Fruit fly (Drosophila melanogaster) whole organism, embryonic: Measurements from ENCODE around the gene CG4452.
A peak's percentile ranks its signal among the peaks of the same experiment; 100 is the strongest.

ENCODE experiments used
- Atf6 ChIP-seq: fragments of 200-800 bp; sonication (Bioruptor generic); IDR thresholded peaks from 2 replicates; pipeline ENCODE4 v1.3.6; 2022; ENCODE audit warnings: missing biosample characterization, missing genetic modification characterization
- Bgb ChIP-seq: fragments of 200-800 bp; sonication (Bioruptor generic); IDR thresholded peaks from 2 replicates; pipeline ENCODE4 v1.3.6; 2022; ENCODE audit warnings: missing biosample characterization, missing genetic modification characterization; ENCODE audit not compliant: partially characterized antibody
- BtbVII ChIP-seq: fragments of 200-800 bp; sonication (Bioruptor generic); optimal IDR thresholded peaks from 3 replicates; lab custom pipeline; 2017; ENCODE audit warnings: missing biosample characterization, mild to moderate bottlenecking, missing genetic modification characterization
- CG12071 ChIP-seq: fragments of 200-800 bp; sonication (Bioruptor generic); optimal IDR thresholded peaks from 3 replicates; lab custom pipeline; 2018; ENCODE audit warnings: missing biosample characterization, mild to moderate bottlenecking, missing genetic modification characterization
- CG12299 ChIP-seq: fragments of 200-800 bp; sonication (Bioruptor generic); optimal IDR thresholded peaks from 2 replicates; lab custom pipeline; 2018; ENCODE audit warnings: missing biosample characterization, mild to moderate bottlenecking, missing genetic modification characterization
- CG12391 ChIP-seq: fragments of 200-800 bp; sonication (Bioruptor generic); optimal IDR thresholded peaks from 3 replicates; lab custom pipeline; 2018; ENCODE audit warnings: missing biosample characterization, mild to moderate bottlenecking, missing genetic modification characterization, moderate library complexity
- CG13287 ChIP-seq: fragments of 200-800 bp; sonication (Bioruptor generic); IDR thresholded peaks from 2 replicates; pipeline ENCODE4 v1.3.6; 2022; ENCODE audit warnings: missing biosample characterization, missing genetic modification characterization; ENCODE audit not compliant: partially characterized antibody
- CG13624 ChIP-seq: fragments of 200-800 bp; sonication (Bioruptor generic); optimal IDR thresholded peaks from 2 replicates; lab custom pipeline; 2016; ENCODE audit warnings: missing biosample characterization, missing genetic modification characterization
- CG13775 ChIP-seq: fragments of 200-800 bp; sonication (Bioruptor generic); optimal IDR thresholded peaks from 3 replicates; lab custom pipeline; 2017; ENCODE audit warnings: missing biosample characterization, mild to moderate bottlenecking, missing genetic modification characterization
- CG14441 ChIP-seq: fragments of 200-800 bp; sonication (Bioruptor generic); IDR thresholded peaks from 2 replicates; pipeline ENCODE4 v1.3.6; 2022; ENCODE audit warnings: missing biosample characterization, missing genetic modification characterization
- CG14710 ChIP-seq: fragments of 200-800 bp; sonication (Bioruptor generic); optimal IDR thresholded peaks from 3 replicates; lab custom pipeline; 2019; ENCODE audit warnings: missing biosample characterization, mild to moderate bottlenecking, missing genetic modification characterization, moderate library complexity
- CG15601 ChIP-seq: fragments of 200-800 bp; sonication (Bioruptor generic); optimal IDR thresholded peaks from 3 replicates; lab custom pipeline; 2019; ENCODE audit warnings: missing biosample characterization, mild to moderate bottlenecking, missing genetic modification characterization, moderate library complexity
- CG16863 ChIP-seq: fragments of 200-800 bp; sonication (Bioruptor generic); optimal IDR thresholded peaks from 3 replicates; lab custom pipeline; 2016; ENCODE audit warnings: missing biosample characterization, missing genetic modification characterization
- CG17361 ChIP-seq: fragments of 200-800 bp; sonication (Bioruptor generic); IDR thresholded peaks from 3 replicates; pipeline ENCODE4 v1.3.6; 2022; ENCODE audit warnings: missing biosample characterization, missing genetic modification characterization
- CG18476 ChIP-seq: fragments of 200-800 bp; sonication (Bioruptor generic); optimal IDR thresholded peaks from 2 replicates; lab custom pipeline; 2016; ENCODE audit warnings: missing biosample characterization, mild to moderate bottlenecking, missing genetic modification characterization
- CG30403 ChIP-seq: fragments of 200-800 bp; sonication (Bioruptor generic); optimal IDR thresholded peaks from 3 replicates; lab custom pipeline; 2016; ENCODE audit warnings: missing biosample characterization, missing genetic modification characterization
- CG34224 ChIP-seq: fragments of 200-800 bp; sonication (Bioruptor generic); IDR thresholded peaks from 3 replicates; pipeline ENCODE4 v1.3.6; 2022; ENCODE audit warnings: missing biosample characterization, missing genetic modification characterization; ENCODE audit not compliant: partially characterized antibody
- CG34376 ChIP-seq: fragments of 200-800 bp; sonication (Bioruptor generic); optimal IDR thresholded peaks from 2 replicates; lab custom pipeline; 2018; ENCODE audit warnings: missing biosample characterization, mild to moderate bottlenecking, missing genetic modification characterization
- CG34422 ChIP-seq: fragments of 200-800 bp; sonication (Bioruptor generic); IDR thresholded peaks from 3 replicates; pipeline ENCODE4 v1.3.6; 2022; ENCODE audit warnings: missing biosample characterization, missing genetic modification characterization
- CG6272 ChIP-seq: fragments of 200-800 bp; sonication (Bioruptor generic); IDR thresholded peaks from 2 replicates; pipeline ENCODE4 v1.3.6; 2022; ENCODE audit warnings: missing biosample characterization, missing genetic modification characterization
- CG6683 ChIP-seq: fragments of 200-800 bp; sonication (Bioruptor generic); optimal IDR thresholded peaks from 2 replicates; lab custom pipeline; 2017; ENCODE audit warnings: missing biosample characterization, mild to moderate bottlenecking, missing genetic modification characterization, missing genetic modification reagents
- CG7372 ChIP-seq: fragments of 200-800 bp; sonication (Bioruptor generic); IDR thresholded peaks from 2 replicates; pipeline ENCODE4 v1.3.6; 2022; ENCODE audit warnings: missing biosample characterization, missing genetic modification characterization
- CG7556 ChIP-seq: fragments of 200-800 bp; sonication (Bioruptor generic); optimal IDR thresholded peaks from 2 replicates; lab custom pipeline; 2017; ENCODE audit warnings: missing biosample characterization, mild to moderate bottlenecking, missing genetic modification characterization
- CG8281 ChIP-seq: fragments of 200-800 bp; sonication (Bioruptor generic); optimal IDR thresholded peaks from 2 replicates; lab custom pipeline; 2018; ENCODE audit warnings: missing biosample characterization, mild to moderate bottlenecking, missing genetic modification characterization, moderate library complexity
- CoRest ChIP-seq: fragments of 200-800 bp; sonication (Bioruptor generic); optimal IDR thresholded peaks from 3 replicates; lab custom pipeline; 2018; ENCODE audit warnings: missing biosample characterization, mild to moderate bottlenecking, missing genetic modification characterization, moderate library complexity
- CrebB ChIP-seq: fragments of 200-800 bp; sonication (Bioruptor generic); optimal IDR thresholded peaks from 3 replicates; lab custom pipeline; 2018; ENCODE audit warnings: missing biosample characterization, mild to moderate bottlenecking, missing genetic modification characterization
- H15 ChIP-seq: fragments of 200-800 bp; sonication (Bioruptor generic); IDR thresholded peaks from 3 replicates; pipeline ENCODE4 v1.3.6; 2022; ENCODE audit warnings: missing biosample characterization, missing genetic modification characterization
- Hr3 ChIP-seq: fragments of 200-800 bp; sonication (Bioruptor generic); optimal IDR thresholded peaks from 3 replicates; lab custom pipeline; 2016; ENCODE audit warnings: missing biosample characterization, missing genetic modification characterization
- MBD-R2 ChIP-seq: fragments of 200-800 bp; sonication (Bioruptor generic); IDR thresholded peaks from 2 replicates; pipeline ENCODE4 v1.3.6; 2022; ENCODE audit warnings: missing biosample characterization, missing genetic modification characterization
- Oaz ChIP-seq: fragments of 200-800 bp; sonication (Bioruptor generic); IDR thresholded peaks from 2 replicates; pipeline ENCODE4 v1.3.6; 2022; ENCODE audit warnings: missing biosample characterization, missing genetic modification characterization
- Pdp1 ChIP-seq, 2 experiments: fragments of 200-800 bp; sonication (Bioruptor generic); optimal IDR thresholded peaks; 3 replicates each; lab custom pipeline; 2016; ENCODE audit warnings: missing biosample characterization in 2 of 2, missing genetic modification characterization in 2 of 2, mild to moderate bottlenecking in 1 of 2, moderate library complexity in 1 of 2
- Six4 ChIP-seq: fragments of 200-800 bp; sonication (Bioruptor generic); optimal IDR thresholded peaks from 2 replicates; lab custom pipeline; 2016; ENCODE audit warnings: missing biosample characterization, missing genetic modification characterization
- Xbp1 ChIP-seq: fragments of 200-800 bp; sonication (Bioruptor generic); optimal IDR thresholded peaks from 3 replicates; lab custom pipeline; 2016; ENCODE audit warnings: missing biosample characterization, mild to moderate bottlenecking, missing genetic modification characterization
- al ChIP-seq: fragments of 200-800 bp; sonication (Bioruptor generic); IDR thresholded peaks from 2 replicates; pipeline ENCODE4 v1.3.6; 2022; ENCODE audit warnings: missing biosample characterization, missing genetic modification characterization
- btn ChIP-seq: fragments of 200-800 bp; sonication (Bioruptor generic); optimal IDR thresholded peaks from 2 replicates; lab custom pipeline; 2016; ENCODE audit warnings: missing biosample characterization, missing genetic modification characterization
- caup ChIP-seq: fragments of 200-800 bp; sonication (Bioruptor generic); optimal IDR thresholded peaks from 3 replicates; lab custom pipeline; 2017; ENCODE audit warnings: missing biosample characterization, mild to moderate bottlenecking, missing genetic modification characterization, moderate library complexity; ENCODE audit not compliant: severe bottlenecking
- ci ChIP-seq: fragments of 200-800 bp; sonication (Bioruptor generic); IDR thresholded peaks from 3 replicates; pipeline ENCODE4 v1.3.6; 2022; ENCODE audit warnings: missing biosample characterization, missing genetic modification characterization
- dpn ChIP-seq, 2 experiments: fragments of 200-800 bp; sonication (Bioruptor generic); optimal IDR thresholded peaks; 3 replicates each; lab custom pipeline; 2016; ENCODE audit warnings: missing biosample characterization in 2 of 2, missing genetic modification characterization in 2 of 2
- fd102C ChIP-seq: fragments of 200-800 bp; sonication (Bioruptor generic); optimal IDR thresholded peaks from 2 replicates; lab custom pipeline; 2018; ENCODE audit warnings: missing biosample characterization, mild to moderate bottlenecking, missing genetic modification characterization, moderate library complexity
- gce ChIP-seq: fragments of 200-800 bp; sonication (Bioruptor generic); IDR thresholded peaks from 3 replicates; pipeline ENCODE4 v1.3.6; 2022; ENCODE audit warnings: missing biosample characterization, missing genetic modification characterization
- gsb-n ChIP-seq: fragments of 200-800 bp; sonication (Bioruptor generic); optimal IDR thresholded peaks from 3 replicates; lab custom pipeline; 2018; ENCODE audit warnings: missing biosample characterization, mild to moderate bottlenecking, missing genetic modification characterization
- h ChIP-seq: fragments of >200 bp; optimal IDR thresholded peaks from 2 replicates; lab custom pipeline; 2017
- inv ChIP-seq: fragments of 200-800 bp; sonication (Bioruptor generic); IDR thresholded peaks from 2 replicates; pipeline ENCODE4 v1.3.6; 2022; ENCODE audit warnings: missing biosample characterization, missing genetic modification characterization; ENCODE audit not compliant: partially characterized antibody
- lbe ChIP-seq: fragments of 200-800 bp; sonication (Bioruptor generic); optimal IDR thresholded peaks from 2 replicates; lab custom pipeline; 2016; ENCODE audit warnings: missing biosample characterization, mild to moderate bottlenecking, missing genetic modification characterization
- nerfin-2 ChIP-seq: fragments of 200-800 bp; sonication (Bioruptor generic); IDR thresholded peaks from 2 replicates; pipeline ENCODE4 v1.3.6; 2022; ENCODE audit warnings: missing biosample characterization, missing genetic modification characterization; ENCODE audit not compliant: partially characterized antibody
- sim ChIP-seq: fragments of 200-800 bp; sonication (Bioruptor generic); IDR thresholded peaks from 2 replicates; pipeline ENCODE4 v1.3.6; 2022; ENCODE audit warnings: missing biosample characterization, missing genetic modification characterization
- sqz ChIP-seq: fragments of 200-800 bp; sonication (Bioruptor generic); optimal IDR thresholded peaks from 3 replicates; lab custom pipeline; 2018; ENCODE audit warnings: missing biosample characterization, mild to moderate bottlenecking, missing genetic modification characterization
- sug ChIP-seq: fragments of 200-800 bp; optimal IDR thresholded peaks from 2 replicates; lab custom pipeline; 2019; ENCODE audit warnings: missing biosample characterization, mild to moderate bottlenecking, missing genetic modification characterization, moderate library complexity
- unpg ChIP-seq: fragments of 200-800 bp; sonication (Bioruptor generic); optimal IDR thresholded peaks from 3 replicates; lab custom pipeline; 2018; ENCODE audit warnings: missing biosample characterization, mild to moderate bottlenecking, missing genetic modification characterization, moderate library complexity

Gene CG4452

DNA sequence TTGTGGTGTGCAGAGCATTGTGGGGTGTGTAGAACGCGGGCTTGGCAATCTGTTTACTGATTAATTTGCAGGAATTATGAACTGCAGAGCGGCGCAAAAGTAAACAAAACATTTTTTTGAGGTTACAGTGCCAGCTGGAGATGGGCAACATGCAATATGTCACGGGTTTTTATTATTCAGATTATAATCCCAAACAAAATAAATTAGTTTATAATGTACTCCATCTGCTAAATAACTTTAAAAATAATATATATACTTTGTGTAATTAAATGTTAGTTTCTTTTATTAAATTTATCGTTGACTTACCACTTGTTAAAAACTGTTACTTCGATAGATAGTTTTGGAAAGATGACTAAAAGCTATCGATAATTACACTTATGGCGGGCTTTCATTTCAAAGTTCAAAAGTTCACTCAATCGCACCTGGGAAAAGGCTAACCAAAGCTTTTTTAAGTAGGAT, 3.8 kb downstream of the CG4452 start, which contains the start of gene Fdx1 (continued):
- TF ChIP-seq CG13624 (GFP tag; lab: Kevin White, UChicago) (peak; percentile 8), btn (GFP tag; lab: Kevin White, UChicago) (no peak), Six4 (peak; percentile 11), CG34376 (GFP tag; lab: Kevin White, UChicago) (peak; percentile 10), sqz (peak; percentile 80), dpn (GFP tag; optimal IDR thresholded peaks at IDR 0.05; lab: Kevin White, UChicago) (peak in 1 of 2 experiments; percentile 59), Hr3 (peak; percentile 35), Oaz (GFP tag; lab: Robert Waterston, UW) (0 out of 2 replicates have a peak, but pooled peaks have one; percentile 13), Pdp1 (GFP tag; optimal IDR thresholded peaks at IDR 0.05; lab: Kevin White, UChicago) (peak in 1 of 2 experiments; percentile 59), nerfin-2 (GFP tag; lab: Robert Waterston, UW) (no peak), caup (peak; percentile 5), CG7372 (peak; percentile 30; the same call in 1 of the 2 replicates), sug (peak; percentile 61), sim (no peak), CG30403 (GFP tag; lab: Kevin White, UChicago) (peak; percentile 71), lbe (GFP tag; lab: Kevin White, UChicago) (peak; percentile 43), unpg (GFP tag; lab: Kevin White, UChicago) (peak; percentile 44), CG13287 (GFP tag; lab: Robert Waterston, UW) (peak; percentile 81), H15 (0 out of 3 replicates have a peak, but pooled peaks have one; percentile 41), CG7556 (peak; percentile 8), CG6683 (GFP tag; lab: Kevin White, UChicago) (no peak), fd102C (GFP tag; lab: Kevin White, UChicago) (no peak), CG8281 (tag; lab: Kevin White, UChicago) (no peak), gce (GFP tag; lab: Robert Waterston, UW) (0 out of 3 replicates have a peak, but pooled peaks have one; percentile 51), CG34224 (GFP tag; lab: Robert Waterston, UW) (peak; percentile 47; the same call in 2 of the 3 replicates), CG34422 (GFP tag; lab: Robert Waterston, UW) (peak; percentile 58; the same call in 1 of the 3 replicates), CG14710 (tag; lab: Kevin White, UChicago) (peak; percentile 49), Bgb (GFP tag; lab: Robert Waterston, UW) (peak; percentile 33; the same call in 1 of the 2 replicates), ci (GFP tag; lab: Robert Waterston, UW) (peak; percentile 31; the same call in 1 of the 3 replicates), CoRest (tag; lab: Kevin White, UChicago) (peak; percentile 55), inv (GFP tag; lab: Robert Waterston, UW) (peak; percentile 37; the same call in 1 of the 2 replicates), MBD-R2 (GFP tag; lab: Robert Waterston, UW) (peak; percentile 70), Xbp1 (GFP tag; lab: Kevin White, UChicago) (peak; percentile 34), BtbVII (GFP tag; lab: Kevin White, UChicago) (peak; percentile 26), CG12391 (tag; lab: Kevin White, UChicago) (peak; percentile 65), CG15601 (peak; percentile 54), CG13775 (peak; percentile 27), CG16863 (GFP tag; lab: Kevin White, UChicago) (no peak), CG17361 (GFP tag; lab: Robert Waterston, UW) (0 out of 3 replicates have a peak, but pooled peaks have one; percentile 48), CG12071 (GFP tag; lab: Kevin White, UChicago) (no peak), CG18476 (peak; percentile 30), h (no peak), al (GFP tag; lab: Robert Waterston, UW) (peak; percentile 12; the same call in 1 of the 2 replicates), CG6272 (GFP tag; lab: Robert Waterston, UW) (peak; percentile 31; the same call in 1 of the 2 replicates), CrebB (tag; lab: Kevin White, UChicago) (peak; percentile 6), CG14441 (GFP tag; lab: Robert Waterston, UW) (0 out of 2 replicates have a peak, but pooled peaks have one; percentile 29), gsb-n (tag; lab: Kevin White, UChicago) (peak; percentile 19), Atf6 (GFP tag; lab: Robert Waterston, UW) (peak; percentile 59), CG12299 (tag; lab: Kevin White, UChicago) (peak; percentile 7)
